Fruit fly (Drosophila melanogaster) whole organism, pupa: Measurements from ENCODE around the gene CG33158.

Source experiments
- CG10348 ChIP-seq: fragments of 200-800 bp; sonication (Bioruptor generic); IDR thresholded peaks from 2 replicates; pipeline ENCODE4 v1.3.6; 2022; ENCODE audit warnings: missing biosample characterization, missing genetic modification characterization
- CG12605 ChIP-seq: fragments of 200-800 bp; sonication (Bioruptor generic); IDR thresholded peaks from 2 replicates; pipeline ENCODE4 v1.3.6; 2022; ENCODE audit warnings: missing biosample characterization, missing genetic modification characterization
- CG13204 ChIP-seq: fragments of 200-800 bp; sonication (Bioruptor generic); optimal IDR thresholded peaks from 2 replicates; lab custom pipeline; 2018; ENCODE audit warnings: missing biosample characterization, mild to moderate bottlenecking, missing genetic modification characterization, moderate library complexity
- CG14655 ChIP-seq: fragments of 200-800 bp; sonication (Bioruptor generic); optimal IDR thresholded peaks from 3 replicates; lab custom pipeline; 2017; ENCODE audit warnings: mild to moderate bottlenecking, missing biosample characterization, missing genetic modification reagents, missing genetic modification characterization
- CG15710 ChIP-seq: fragments of 200-800 bp; sonication (Bioruptor generic); optimal IDR thresholded peaks from 2 replicates; lab custom pipeline; 2018; ENCODE audit warnings: missing biosample characterization, mild to moderate bottlenecking, missing genetic modification characterization, moderate library complexity
- CG17806 ChIP-seq: fragments of 200-800 bp; sonication (Bioruptor generic); optimal IDR thresholded peaks from 2 replicates; lab custom pipeline; 2018; ENCODE audit warnings: missing biosample characterization, mild to moderate bottlenecking, missing genetic modification characterization, moderate library complexity
- CG32121 ChIP-seq: fragments of 200-800 bp; sonication (Bioruptor generic); IDR thresholded peaks from 2 replicates; pipeline ENCODE4 v1.3.6; 2022; ENCODE audit warnings: missing biosample characterization, missing genetic modification characterization
- CG34367 ChIP-seq: fragments of 200-800 bp; sonication (Bioruptor generic); optimal IDR thresholded peaks from 2 replicates; lab custom pipeline; 2018; ENCODE audit warnings: missing biosample characterization, mild to moderate bottlenecking, missing genetic modification characterization
- CG4496 ChIP-seq: fragments of 200-800 bp; sonication (Bioruptor generic); IDR thresholded peaks from 3 replicates; pipeline ENCODE4 v1.3.6; 2022; ENCODE audit warnings: missing biosample characterization, missing genetic modification characterization
- CG8159 ChIP-seq: fragments of 200-800 bp; sonication (Bioruptor generic); optimal IDR thresholded peaks from 3 replicates; lab custom pipeline; 2018; ENCODE audit warnings: missing biosample characterization, mild to moderate bottlenecking, missing genetic modification characterization, moderate library complexity
- CG8301 ChIP-seq: fragments of 200-800 bp; sonication (Bioruptor generic); optimal IDR thresholded peaks from 2 replicates; lab custom pipeline; 2018; ENCODE audit warnings: missing biosample characterization, mild to moderate bottlenecking, missing genetic modification characterization
- CG9948 ChIP-seq: fragments of 200-800 bp; sonication (Bioruptor generic); optimal IDR thresholded peaks from 2 replicates; lab custom pipeline; 2018; ENCODE audit warnings: missing biosample characterization, mild to moderate bottlenecking, missing genetic modification characterization, moderate library complexity
- D1 ChIP-seq: fragments of 200-800 bp; sonication (Bioruptor generic); optimal IDR thresholded peaks from 2 replicates; lab custom pipeline; 2018; ENCODE audit warnings: missing biosample characterization, mild to moderate bottlenecking, missing genetic modification characterization, moderate library complexity
- EcR ChIP-seq: fragments of 200-800 bp; sonication (Bioruptor generic); optimal IDR thresholded peaks from 3 replicates; lab custom pipeline; 2019; ENCODE audit warnings: missing biosample characterization, missing genetic modification characterization, mild to moderate bottlenecking, moderate library complexity, missing genetic modification reagents
- Ets98B ChIP-seq: fragments of 200-800 bp; sonication (Bioruptor generic); IDR thresholded peaks from 2 replicates; pipeline ENCODE4 v1.3.6; 2022; ENCODE audit warnings: missing biosample characterization, missing genetic modification characterization
- Pif1A ChIP-seq: fragments of 200-800 bp; sonication (Bioruptor generic); optimal IDR thresholded peaks from 3 replicates; lab custom pipeline; 2016; ENCODE audit warnings: missing biosample characterization, missing genetic modification characterization
- Pif1B ChIP-seq: fragments of 200-800 bp; sonication (Bioruptor generic); optimal IDR thresholded peaks from 3 replicates; lab custom pipeline; 2016; ENCODE audit warnings: missing biosample characterization, missing genetic modification characterization
- Snoo ChIP-seq: fragments of 200-800 bp; sonication (Bioruptor generic); optimal IDR thresholded peaks from 3 replicates; lab custom pipeline; 2017; ENCODE audit warnings: missing biosample characterization, mild to moderate bottlenecking, missing genetic modification characterization, inconsistent platforms
- fd96Ca ChIP-seq: fragments of 200-800 bp; sonication (Bioruptor generic); IDR thresholded peaks from 3 replicates; pipeline ENCODE4 v1.3.6; 2022; ENCODE audit warnings: missing biosample characterization, missing genetic modification characterization
- gl ChIP-seq: fragments of 200-800 bp; sonication (Bioruptor generic); optimal IDR thresholded peaks from 2 replicates; lab custom pipeline; 2018; ENCODE audit warnings: missing biosample characterization, mild to moderate bottlenecking, missing genetic modification characterization
- rn ChIP-seq: fragments of 200-800 bp; sonication (Bioruptor generic); IDR thresholded peaks from 2 replicates; pipeline ENCODE4 v1.3.6; 2022; ENCODE audit warnings: missing biosample characterization, missing genetic modification characterization

The CG33158 gene

DNA sequence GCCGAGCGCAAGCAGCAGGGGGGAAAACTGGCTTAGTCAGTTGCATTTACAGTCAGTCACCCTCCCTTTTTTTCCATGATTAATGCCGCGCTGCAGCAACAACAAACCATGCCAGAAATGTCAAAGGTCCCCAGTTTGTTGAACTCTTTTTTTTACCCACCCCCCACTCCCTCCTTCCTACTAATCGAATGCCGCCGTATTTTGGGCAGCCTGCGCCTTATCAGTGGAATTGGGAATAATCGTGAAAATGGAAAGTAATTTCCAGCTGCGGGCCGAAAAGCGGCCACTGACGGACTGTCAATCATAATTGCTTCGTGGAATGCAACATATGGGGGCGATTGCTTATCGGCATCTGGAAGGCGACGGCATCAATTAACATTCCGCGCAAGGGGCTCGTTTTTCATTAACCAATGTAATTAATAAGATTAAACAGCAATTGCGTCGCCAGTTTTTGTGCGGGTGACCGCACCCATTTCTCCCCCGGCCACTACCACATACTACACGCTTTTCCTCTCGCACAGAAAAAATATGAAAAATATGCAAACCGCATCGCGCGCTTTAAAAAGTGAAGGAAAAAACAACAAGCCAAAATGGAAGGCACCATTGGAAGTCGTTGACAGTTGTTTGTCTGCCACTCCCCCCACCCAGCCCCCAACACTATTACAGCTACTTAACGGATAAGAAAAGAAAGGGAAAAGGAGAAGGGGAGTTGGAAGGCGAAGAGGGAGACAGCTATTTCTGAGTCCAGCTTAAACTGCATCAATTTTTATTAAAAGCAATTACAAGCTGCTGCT lies 9.8 kb upstream of the CG33158 start:
- no peak for TF ChIP-seq Pif1A (GFP tag; lab: Kevin White, UChicago)
- no peak for TF ChIP-seq CG4496
- TF ChIP-seq CG15710 (tag; lab: Kevin White, UChicago), result no peak
- peak; percentile 90 for TF ChIP-seq EcR (GFP tag; lab: Kevin White, UChicago)
- TF ChIP-seq D1, result peak; percentile 18

DNA sequence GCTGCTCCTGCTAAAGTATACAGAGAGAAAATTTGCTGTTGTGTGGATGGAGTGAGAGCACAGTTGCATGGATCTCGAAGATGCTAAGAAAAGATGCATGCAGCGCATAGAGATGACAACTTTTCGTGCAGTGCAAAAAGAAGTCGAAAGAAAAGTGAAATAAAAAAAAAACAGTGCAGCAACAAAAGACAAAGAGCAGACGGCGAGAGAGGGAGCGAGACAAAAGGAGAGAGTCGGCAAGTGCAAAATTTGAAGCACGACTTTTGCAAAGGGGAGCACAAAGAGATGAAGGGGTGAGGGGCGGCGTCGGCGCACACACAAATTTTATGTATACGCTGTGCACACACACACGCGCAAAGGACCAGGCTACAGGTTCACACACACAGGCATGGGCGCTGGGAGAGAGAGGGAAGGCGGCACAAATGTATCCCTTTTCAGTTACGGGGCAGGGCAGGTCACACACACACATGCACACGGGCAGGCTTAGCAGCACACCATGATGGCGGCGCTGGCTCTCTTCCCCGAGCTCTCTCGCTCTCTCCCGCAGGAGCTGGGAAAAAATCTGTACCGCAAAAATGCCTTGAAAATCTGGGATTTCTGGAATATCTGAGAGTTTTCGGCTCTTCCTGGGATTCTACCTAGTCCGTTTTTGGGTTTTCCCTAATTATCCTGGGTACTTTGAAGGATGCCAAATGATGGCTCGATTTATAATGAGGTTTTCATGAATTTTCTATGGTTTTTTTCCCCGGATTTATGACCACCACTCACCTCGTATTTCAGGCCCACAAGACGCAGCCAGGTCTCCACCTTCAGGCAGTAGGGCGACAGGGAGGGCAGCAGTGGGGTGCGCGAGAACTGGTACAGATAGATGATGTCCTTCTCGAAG lies 8.9 kb upstream of the CG33158 start:
- TF ChIP-seq D1, result no peak
- peak; percentile 75 for TF ChIP-seq gl (tag; lab: Kevin White, UChicago)
- TF ChIP-seq CG13204 (GFP tag; lab: Kevin White, UChicago), result peak; percentile 68
- peak; percentile 88 for TF ChIP-seq CG17806 (tag; lab: Kevin White, UChicago)
- peak; percentile 64 for TF ChIP-seq CG32121 (GFP tag; lab: Robert Waterston, UW)
- TF ChIP-seq CG4496, result peak; percentile 84
- TF ChIP-seq CG12605 (GFP tag; lab: Robert Waterston, UW), result 0 out of 2 replicates have a peak, but pooled peaks have one; percentile 43
- peak; percentile 85 for TF ChIP-seq CG15710 (tag; lab: Kevin White, UChicago)
- TF ChIP-seq rn (GFP tag; lab: Robert Waterston, UW), result peak; percentile 45; the same call in 1 of the 2 replicates
- TF ChIP-seq CG8301 (tag; lab: Kevin White, UChicago), result peak; percentile 81
- peak; percentile 89 for TF ChIP-seq Pif1B
- TF ChIP-seq CG34367 (tag; lab: Kevin White, UChicago), result peak; percentile 80
- peak; percentile 86 for TF ChIP-seq Ets98B (GFP tag; lab: Robert Waterston, UW)
- TF ChIP-seq fd96Ca (GFP tag; lab: Robert Waterston, UW), result peak; percentile 81; the same call in 2 of the 3 replicates
- TF ChIP-seq CG10348 (GFP tag; lab: Robert Waterston, UW), result 0 out of 2 replicates have a peak, but pooled peaks have one; percentile 16
- peak; percentile 75 for TF ChIP-seq Snoo (tag; lab: Kevin White, UChicago)
- peak; percentile 72 for TF ChIP-seq CG9948 (tag; lab: Kevin White, UChicago)
- peak; percentile 87 for TF ChIP-seq CG14655 (GFP tag; lab: Kevin White, UChicago)
- peak; percentile 83 for TF ChIP-seq CG8159 (tag; lab: Kevin White, UChicago)
- TF ChIP-seq EcR (GFP tag; lab: Kevin White, UChicago), result peak; percentile 78
- peak; percentile 94 for TF ChIP-seq Pif1A (GFP tag; lab: Kevin White, UChicago)

DNA sequence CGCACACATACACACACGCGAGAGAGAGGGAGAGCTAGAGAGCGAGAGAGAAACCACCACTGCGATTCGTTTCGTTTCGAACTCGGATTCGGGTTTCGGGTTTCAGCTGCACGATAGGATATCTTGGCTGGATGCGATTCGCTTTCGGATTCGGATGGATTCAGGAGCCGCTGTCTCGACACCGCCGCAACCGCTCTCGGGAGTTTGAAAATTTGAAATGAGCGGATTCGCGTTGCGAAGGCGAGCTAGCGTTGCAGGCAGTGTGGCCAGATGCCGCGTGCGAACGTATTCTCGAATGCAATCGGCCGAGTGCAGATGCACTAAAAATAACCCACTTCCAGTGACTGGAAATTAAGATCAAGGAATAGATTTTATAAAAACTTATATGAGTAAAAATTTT lies 7.8 kb upstream of the CG33158 start, which contains the start of gene fax:
fax (minus strand) TSS at position 263 of the 400 bp plus-strand sequence.
- no peak for TF ChIP-seq CG14655 (GFP tag; lab: Kevin White, UChicago)
- peak; percentile 56 for TF ChIP-seq CG4496
- peak; percentile 49; the same call in 1 of the 2 replicates for TF ChIP-seq CG32121 (GFP tag; lab: Robert Waterston, UW)
- TF ChIP-seq CG15710 (tag; lab: Kevin White, UChicago), result no peak
- TF ChIP-seq Snoo (tag; lab: Kevin White, UChicago), result peak; percentile 50
- no peak for TF ChIP-seq Pif1A (GFP tag; lab: Kevin White, UChicago)
- no peak for TF ChIP-seq D1
- TF ChIP-seq rn (GFP tag; lab: Robert Waterston, UW), result no peak
- TF ChIP-seq CG8301 (tag; lab: Kevin White, UChicago), result no peak
- TF ChIP-seq fd96Ca (GFP tag; lab: Robert Waterston, UW), result 0 out of 3 replicates have a peak, but pooled peaks have one; percentile 9
- peak; percentile 59 for TF ChIP-seq Pif1B
- TF ChIP-seq CG8159 (tag; lab: Kevin White, UChicago), result peak; percentile 38
- TF ChIP-seq CG12605 (GFP tag; lab: Robert Waterston, UW), result 0 out of 2 replicates have a peak, but pooled peaks have one; percentile 52
- peak; percentile 62; the same call in 1 of the 2 replicates for TF ChIP-seq Ets98B (GFP tag; lab: Robert Waterston, UW)
- peak; percentile 75 for TF ChIP-seq EcR (GFP tag; lab: Kevin White, UChicago)
- TF ChIP-seq CG34367 (tag; lab: Kevin White, UChicago), result peak; percentile 54
- no peak for TF ChIP-seq CG9948 (tag; lab: Kevin White, UChicago)
- TF ChIP-seq gl (tag; lab: Kevin White, UChicago), result peak; percentile 22
- no peak for TF ChIP-seq CG10348 (GFP tag; lab: Robert Waterston, UW)

- no peak for TF ChIP-seq CG10348 (GFP tag; lab: Robert Waterston, UW)
- no peak for TF ChIP-seq CG4496
- TF ChIP-seq Ets98B (GFP tag; lab: Robert Waterston, UW), result no peak
- no peak for TF ChIP-seq CG17806 (tag; lab: Kevin White, UChicago)
- TF ChIP-seq EcR (GFP tag; lab: Kevin White, UChicago), result no peak
- no peak for TF ChIP-seq CG32121 (GFP tag; lab: Robert Waterston, UW)
- TF ChIP-seq Pif1B, result no peak
- no peak for TF ChIP-seq D1
- TF ChIP-seq CG15710 (tag; lab: Kevin White, UChicago), result no peak
- no peak for TF ChIP-seq CG13204 (GFP tag; lab: Kevin White, UChicago)
- TF ChIP-seq CG8301 (tag; lab: Kevin White, UChicago), result no peak
- TF ChIP-seq gl (tag; lab: Kevin White, UChicago), result no peak
- TF ChIP-seq rn (GFP tag; lab: Robert Waterston, UW), result no peak
- no peak for TF ChIP-seq Snoo (tag; lab: Kevin White, UChicago)
- no peak for TF ChIP-seq fd96Ca (GFP tag; lab: Robert Waterston, UW)
- no peak for TF ChIP-seq CG9948 (tag; lab: Kevin White, UChicago)
- no peak for TF ChIP-seq CG34367 (tag; lab: Kevin White, UChicago)
Measured at dm6 chr3L:16412394-16412950, 6.9 kb upstream of the CG33158 start, which contains the start of gene Serinc. TSS of gene Serinc (plus strand) at chr3L:16412722.
